Worm (Caenorhabditis elegans): ENCODE data around the gene str-8.

str-8 gene

ce11 chrV:15769072-15769471, 14.2 kb downstream of the str-8 start, which contains the start of gene F57A10.4:
TSS of gene F57A10.4 (plus strand) at chrV:15769438.
- TF ChIP-seq ztf-4 (tag; optimal IDR thresholded peaks at IDR 0.05) (no peak), nhr-67 (tag; optimal IDR thresholded peaks at IDR 0.05) (no peak), unc-39 (tag; optimal IDR thresholded peaks at IDR 0.05) (no peak), ama-1 (optimal IDR thresholded peaks at IDR 0.05) (no peak), snpc-4 (tag; optimal IDR thresholded peaks at IDR 0.05) (no peak), elt-2 (tag; optimal IDR thresholded peaks at IDR 0.05) (no peak), mml-1 (tag; optimal IDR thresholded peaks at IDR 0.05) (no peak), fkh-10 (GFP tag; optimal IDR thresholded peaks at IDR 0.05) (no peak), nhr-76 (tag; optimal IDR thresholded peaks at IDR 0.05) (no peak), R02D3.7 (tag; optimal IDR thresholded peaks at IDR 0.05) (no peak), nhr-23 (tag; optimal IDR thresholded peaks at IDR 0.05) (no peak), nhr-28 (tag; optimal IDR thresholded peaks at IDR 0.05) (no peak), zag-1 (tag; optimal IDR thresholded peaks at IDR 0.05) (no peak), ceh-9 (tag; optimal IDR thresholded peaks at IDR 0.05) (no peak), nhr-25 (tag; optimal IDR thresholded peaks at IDR 0.05) (no peak), ceh-16 (tag; optimal IDR thresholded peaks at IDR 0.05) (no peak), skn-1 (tag; optimal IDR thresholded peaks at IDR 0.05) (no peak), nhr-43 (tag; optimal IDR thresholded peaks at IDR 0.05; ENCODE audit: poor library complexity, severe bottlenecking) (no peak)

DNA sequence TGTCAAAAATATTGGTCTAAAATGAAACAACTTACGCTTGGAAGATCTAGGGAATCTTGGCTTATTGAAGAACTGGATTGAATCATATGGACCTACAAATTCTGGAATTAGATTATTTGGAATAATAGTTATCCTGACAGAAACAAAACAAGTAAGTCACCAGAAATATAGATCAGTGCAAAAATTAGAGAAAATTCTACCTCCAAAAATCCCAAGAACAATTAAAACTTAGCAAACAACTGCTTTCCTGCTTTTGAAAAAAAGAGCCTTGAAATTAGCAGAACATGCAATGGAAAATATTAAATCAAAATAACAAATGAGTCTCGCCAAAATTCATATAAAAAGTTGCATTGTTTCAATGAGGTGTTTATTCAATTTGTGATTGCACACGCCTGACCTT, 18.3 kb downstream of the str-8 start, which contains the start of gene nhr-60:
TSS of gene nhr-60 (minus strand) at position 101 of the 400 bp plus-strand sequence.
- TF ChIP-seq R02D3.7 (tag; optimal IDR thresholded peaks at IDR 0.05) (no peak), aly-2 (tag; optimal IDR thresholded peaks at IDR 0.05) (no peak), jun-1 (tag; optimal IDR thresholded peaks at IDR 0.05) (no peak), fkh-2 (tag; optimal IDR thresholded peaks at IDR 0.05) (no peak), sea-2 (GFP tag; optimal IDR thresholded peaks at IDR 0.05) (no peak), mdl-1 (tag; optimal IDR thresholded peaks at IDR 0.05) (no peak), ceh-82 (tag; optimal IDR thresholded peaks at IDR 0.05) (no peak), ZK546.5 (tag; optimal IDR thresholded peaks at IDR 0.05) (no peak), eor-1 (tag; optimal IDR thresholded peaks at IDR 0.05) (no peak), nhr-76 (tag; optimal IDR thresholded peaks at IDR 0.05) (no peak), tbx-2 (tag; optimal IDR thresholded peaks at IDR 0.05) (no peak), nhr-28 (tag; optimal IDR thresholded peaks at IDR 0.05) (no peak)

- TF ChIP-seq ceh-16 (tag; optimal IDR thresholded peaks at IDR 0.05) (no peak), pqm-1 (tag; optimal IDR thresholded peaks at IDR 0.05) (no peak), nhr-11 (tag; optimal IDR thresholded peaks at IDR 0.05) (no peak), nhr-23 (tag; optimal IDR thresholded peaks at IDR 0.05) (no peak), fos-1 (tag; optimal IDR thresholded peaks at IDR 0.05) (no peak), nfya-1 (tag; optimal IDR thresholded peaks at IDR 0.05; ENCODE audit: insufficient read depth) (no peak), elt-2 (tag; optimal IDR thresholded peaks at IDR 0.05) (no peak), skn-1 (tag; optimal IDR thresholded peaks at IDR 0.05) (no peak), nhr-67 (tag; optimal IDR thresholded peaks at IDR 0.05) (no peak), ceh-9 (tag; optimal IDR thresholded peaks at IDR 0.05) (no peak), fkh-2 (tag; optimal IDR thresholded peaks at IDR 0.05) (no peak), nhr-25 (tag; optimal IDR thresholded peaks at IDR 0.05) (no peak), nhr-43 (tag; optimal IDR thresholded peaks at IDR 0.05; ENCODE audit: poor library complexity, severe bottlenecking) (no peak), tbx-2 (tag; optimal IDR thresholded peaks at IDR 0.05) (no peak), hmg-11 (tag; optimal IDR thresholded peaks at IDR 0.05) (no peak), unc-39 (tag; optimal IDR thresholded peaks at IDR 0.05) (no peak), snpc-4 (tag; optimal IDR thresholded peaks at IDR 0.05) (no peak), ama-1 (optimal IDR thresholded peaks at IDR 0.05) (no peak), nhr-76 (tag; optimal IDR thresholded peaks at IDR 0.05) (no peak), lin-39 (tag; optimal IDR thresholded peaks at IDR 0.05) (no peak)
Observed at ce11 chrV:15773941-15774340, 19.1 kb downstream of the str-8 start.

DNA sequence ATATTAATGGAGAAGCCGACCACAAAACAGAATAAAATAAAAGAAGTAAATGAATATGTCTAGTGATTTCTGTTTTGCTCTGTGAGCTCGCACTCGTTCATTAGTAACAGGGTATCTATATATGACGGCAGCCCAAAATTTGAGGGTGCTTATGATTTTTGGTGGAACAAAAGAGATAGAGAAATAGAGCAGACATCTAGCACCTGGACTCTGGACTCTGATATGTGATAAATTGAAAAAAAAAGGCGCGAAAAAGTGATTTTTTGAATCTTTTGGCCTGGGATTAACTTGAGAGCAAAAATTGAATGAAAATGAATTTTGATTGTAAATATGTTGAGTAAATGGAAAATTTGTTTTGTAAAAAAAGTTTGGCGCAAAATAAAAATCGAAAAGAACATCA, 21.8 kb downstream of the str-8 start, which contains the start of gene nhr-283:
TSS of gene nhr-283 (minus strand) at position 101 of the 400 bp plus-strand sequence.
- no peak for TF ChIP-seq tbx-2 (tag; optimal IDR thresholded peaks at IDR 0.05)

- TF ChIP-seq ceh-9 (tag; optimal IDR thresholded peaks at IDR 0.05): no peak
- no peak for TF ChIP-seq nhr-77 (tag; optimal IDR thresholded peaks at IDR 0.05)
- TF ChIP-seq unc-62 (GFP tag; optimal IDR thresholded peaks at IDR 0.05): no peak
- TF ChIP-seq tbx-2 (tag; optimal IDR thresholded peaks at IDR 0.05): no peak
- no peak for TF ChIP-seq aly-2 (tag; optimal IDR thresholded peaks at IDR 0.05)
- no peak for TF ChIP-seq nhr-237 (tag; optimal IDR thresholded peaks at IDR 0.05)
- no peak for TF ChIP-seq nhr-76 (tag; optimal IDR thresholded peaks at IDR 0.05)
- TF ChIP-seq nhr-67 (tag; optimal IDR thresholded peaks at IDR 0.05): no peak
- no peak for TF ChIP-seq nhr-28 (tag; optimal IDR thresholded peaks at IDR 0.05)
- no peak for TF ChIP-seq ceh-28 (tag; optimal IDR thresholded peaks at IDR 0.05)
- TF ChIP-seq fkh-10 (GFP tag; optimal IDR thresholded peaks at IDR 0.05): no peak
- no peak for TF ChIP-seq elt-1 (tag; optimal IDR thresholded peaks at IDR 0.05)
Observed at ce11 chrV:15779128-15779729, 24.4 kb downstream of the str-8 start, which contains the start of the genes nhr-285 and irld-52. TSS of gene nhr-285 (minus strand) at chrV:15779228. TSS of gene irld-52 (plus strand) at chrV:15779679.

Measured in whole organism, L3 larva.